Fruit fly (Drosophila melanogaster): ENCODE measurements around the gene CG32625.

The CG32625 gene

DNA sequence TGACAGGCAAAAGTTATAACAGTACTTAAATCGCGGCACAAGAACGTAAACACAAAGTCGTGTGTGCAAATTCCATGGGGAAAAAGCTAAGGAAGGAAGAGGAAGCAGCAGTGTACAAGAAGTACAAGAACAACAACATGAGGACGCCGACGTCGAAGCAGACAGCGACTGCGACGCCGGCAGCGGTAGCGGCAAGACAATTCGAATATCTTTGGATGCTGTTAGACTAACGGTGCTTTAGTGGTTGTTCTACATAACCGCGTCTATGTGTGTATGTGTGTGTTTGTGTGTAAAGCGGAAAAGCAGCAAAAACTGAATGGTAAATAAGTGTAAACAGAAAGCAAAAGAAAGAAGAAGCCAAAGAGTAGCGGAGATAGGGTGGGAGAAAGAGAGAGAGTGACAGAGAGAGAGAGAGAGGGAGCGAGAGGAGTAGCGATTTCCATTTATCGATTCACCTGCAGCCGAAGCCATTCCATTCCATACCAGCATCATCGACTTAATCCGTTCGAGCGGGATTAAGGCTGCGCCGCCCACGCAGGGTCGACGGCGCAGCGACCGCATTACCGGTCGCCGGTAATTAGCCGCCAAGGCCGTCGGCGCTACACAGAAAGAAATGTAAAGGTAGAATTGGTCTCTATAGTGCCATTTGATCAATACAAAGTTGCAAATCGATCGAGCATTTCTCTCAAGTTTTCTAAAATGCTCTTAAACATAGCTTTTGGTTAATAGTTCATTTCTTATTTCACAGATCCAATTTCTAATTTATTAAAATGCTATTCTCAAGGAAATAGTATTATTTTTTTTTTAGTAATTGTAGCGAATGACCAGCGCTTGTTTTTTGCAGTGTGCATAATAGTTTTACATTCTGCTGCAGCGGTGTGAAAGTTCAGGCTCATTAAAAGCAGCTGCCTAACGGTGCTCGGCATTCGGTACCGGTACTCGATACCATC is 27.6 kb upstream of the CG32625 start (continued):
- TF ChIP-seq CG16779 (tag; optimal IDR thresholded peaks at IDR 0.05) (peak; percentile 8), Sox102F (GFP tag; optimal IDR thresholded peaks at IDR 0.05) (peak; percentile 40), dsx (GFP tag; optimal IDR thresholded peaks at IDR 0.05; ENCODE audit: poor library complexity, severe bottlenecking) (peak; percentile 57), fkh (GFP tag; optimal IDR thresholded peaks at IDR 0.05) (no peak), CG11762 (GFP tag; optimal IDR thresholded peaks at IDR 0.05; ENCODE audit: insufficient read depth) (no peak), CG10631 (GFP tag; optimal IDR thresholded peaks at IDR 0.05) (peak; percentile 16), Blimp-1 (GFP tag; optimal IDR thresholded peaks at IDR 0.05) (no peak), svp (GFP tag) (peak; percentile 49), Hr38 (GFP tag; optimal IDR thresholded peaks at IDR 0.05) (no peak), fd85E (GFP tag; optimal IDR thresholded peaks at IDR 0.05) (no peak), Gug (GFP tag; IDR thresholded peaks at IDR 0.05) (peak; percentile 55; the same call in 1 of the 2 replicates), CG4318 (GFP tag; optimal IDR thresholded peaks at IDR 0.05) (peak; percentile 67), CG6276 (GFP tag; optimal IDR thresholded peaks at IDR 0.05) (peak; percentile 68), CG3919 (GFP tag; optimal IDR thresholded peaks at IDR 0.05) (peak; percentile 61), Ets96B (tag; optimal IDR thresholded peaks at IDR 0.05) (peak; percentile 27), CG8632 (GFP tag; optimal IDR thresholded peaks at IDR 0.05) (no peak), Hr4 (GFP tag; optimal IDR thresholded peaks at IDR 0.05) (peak; percentile 84), CG6163 (GFP tag; IDR thresholded peaks at IDR 0.05) (no peak), Sox14 (GFP tag; optimal IDR thresholded peaks at IDR 0.05) (peak; percentile 32), net (GFP tag; optimal IDR thresholded peaks at IDR 0.05) (peak; percentile 69), acj6 (GFP tag; optimal IDR thresholded peaks at IDR 0.05) (peak; percentile 57), CG11902 (GFP tag; optimal IDR thresholded peaks at IDR 0.05) (peak; percentile 5), CG31627 (GFP tag; optimal IDR thresholded peaks at IDR 0.05) (peak; percentile 32), CG6792 (GFP tag; optimal IDR thresholded peaks at IDR 0.05) (peak; percentile 27), eg (GFP tag; IDR thresholded peaks at IDR 0.05) (peak; percentile 74), CG32006 (GFP tag; optimal IDR thresholded peaks at IDR 0.05) (peak; percentile 89), CG34406 (GFP tag; optimal IDR thresholded peaks at IDR 0.05) (peak; percentile 25), Lpt (GFP tag; optimal IDR thresholded peaks at IDR 0.05) (peak; percentile 23), Hr39 (GFP tag; optimal IDR thresholded peaks at IDR 0.05) (peak; percentile 38), CG6808 (GFP tag; optimal IDR thresholded peaks at IDR 0.05) (peak; percentile 23), CG7368 (GFP tag; optimal IDR thresholded peaks at IDR 0.05) (peak; percentile 3), OdsH (GFP tag; optimal IDR thresholded peaks at IDR 0.05) (peak; percentile 66), Ets21C (GFP tag; optimal IDR thresholded peaks at IDR 0.05) (no peak), Eip78C (GFP tag) (peak; percentile 88), CG8319 (GFP tag; optimal IDR thresholded peaks at IDR 0.05) (no peak), CG8119 (GFP tag; IDR thresholded peaks at IDR 0.05) (peak; percentile 72), fd59A (GFP tag; optimal IDR thresholded peaks at IDR 0.05) (peak; percentile 28), ss (GFP tag; optimal IDR thresholded peaks at IDR 0.05) (peak; percentile 19 to 23), Eip93F (GFP tag; optimal IDR thresholded peaks at IDR 0.05) (no peak), CG9139 (GFP tag; optimal IDR thresholded peaks at IDR 0.05) (no peak), salr (GFP tag; optimal IDR thresholded peaks at IDR 0.05) (peak in 1 of 2 experiments; percentile 16)
